Worm (Caenorhabditis elegans): Measurements from ENCODE around the gene nhr-285.
"Not testable (repeated sequence)": the region's sequence is repeated elsewhere in the genome, so short reads cannot be mapped to it uniquely, and the experiment has no call there.

- TF ChIP-seq hnd-1 (tag; optimal IDR thresholded peaks at IDR 0.05); B0310.2 (tag; optimal IDR thresholded peaks at IDR 0.05); tbx-11 (GFP tag; IDR thresholded peaks at IDR 0.05); flt-1 (GFP tag; IDR thresholded peaks at IDR 0.05); ama-1 (optimal IDR thresholded peaks at IDR 0.05); aly-1 (tag; optimal IDR thresholded peaks at IDR 0.05); tbx-37 (GFP tag; conservative IDR thresholded peaks at IDR 0.05): not testable (repeated sequence)
These were observed 24.7 kb upstream of the nhr-285 start, which contains the start of gene T26E4.18 for ce11 chrV:15803748-15804147.
